Fruit fly (Drosophila melanogaster) whole organism: ENCODE measurements around the gene CG42749.

Experiments
- CG8478 ChIP-seq: fragments of >200 bp; optimal IDR thresholded peaks from 2 replicates; lab custom pipeline; 2018; ENCODE audit warnings: inconsistent platforms
- Dll ChIP-seq: fragments of >200 bp; optimal IDR thresholded peaks from 2 replicates; lab custom pipeline; 2017
- EcR ChIP-seq, 2 experiments: fragments of >200 bp; optimal IDR thresholded peaks; 2 replicates each; lab custom pipeline; 2017; ENCODE audit warnings: missing biosample characterization in 2 of 2, missing genetic modification characterization in 2 of 2, missing genetic modification reagents in 2 of 2
- pan ChIP-seq: fragments of >200 bp; optimal IDR thresholded peaks from 2 replicates; lab custom pipeline; 2017
- psq ChIP-seq: fragments of >200 bp; optimal IDR thresholded peaks from 2 replicates; lab custom pipeline; 2017

DNA sequence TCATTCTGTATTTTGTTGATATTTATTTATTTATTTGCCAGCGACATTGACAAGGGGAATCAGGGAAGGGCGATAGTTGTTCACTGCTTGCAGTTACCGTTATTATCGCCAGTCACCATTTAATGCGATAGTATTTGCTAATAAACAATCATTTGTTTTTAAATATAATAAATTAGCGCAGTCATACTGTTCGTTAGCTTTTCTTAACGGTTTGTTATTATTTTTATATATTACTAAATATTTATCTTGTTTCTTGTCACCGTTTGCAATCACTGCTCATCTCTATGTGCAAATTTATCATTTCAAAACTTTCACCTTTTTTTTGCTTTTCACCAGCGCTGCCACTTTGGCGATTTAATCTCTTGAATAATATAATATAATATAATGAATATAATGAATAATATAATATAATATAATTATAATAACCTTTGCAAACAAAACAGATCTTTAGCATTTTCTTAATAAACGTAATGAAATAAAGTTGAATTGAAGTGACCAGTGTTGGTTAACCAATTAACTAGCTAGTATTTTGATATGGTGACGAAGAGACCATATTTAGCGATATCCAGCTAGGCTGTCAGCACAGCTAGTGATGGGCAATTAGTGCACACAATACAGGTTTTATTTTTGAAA, 33.5 kb downstream of the CG42749 start, which contains the start of the genes CG3309 and XRCC1:
- TF ChIP-seq EcR (GFP tag; optimal IDR thresholded peaks at IDR 0.05; lab: Kevin White, UChicago): no peak
- TF ChIP-seq Dll (lab: Kevin White, UChicago): no peak
- TF ChIP-seq pan (lab: Kevin White, UChicago): no peak
- TF ChIP-seq CG8478 (lab: Kevin White, UChicago): no peak
- no peak for TF ChIP-seq psq
